Worm (Caenorhabditis elegans) whole organism, young adult: ENCODE measurements around the gene srsy-2.

Experiments
- C06A6.2 ChIP-seq: fragments of 200-800 bp; sonication (Bioruptor generic); conservative IDR thresholded peaks from 2 replicates; pipeline ENCODE4 v1.3.6; 2022; ENCODE audit warnings: missing genetic modification characterization, missing compliant biosample characterization
- F49E8.2 ChIP-seq: sonication (generic microtip); optimal IDR thresholded peaks from 3 replicates; lab custom pipeline; 2017; ENCODE audit warnings: missing genetic modification characterization, mild to moderate bottlenecking, missing compliant biosample characterization, antibody characterized with exemption, moderate library complexity; ENCODE audit not compliant: insufficient read depth
- F55B11.4 ChIP-seq: sonication (generic microtip); optimal IDR thresholded peaks from 2 replicates; lab custom pipeline; 2016; ENCODE audit warnings: missing compliant biosample characterization, missing genetic modification characterization, borderline replicate concordance; ENCODE audit not compliant: insufficient read depth
- ama-1 ChIP-seq, 3 experiments: fragments of 150-350 bp in 1 of 3; sonication (generic microtip) in 2 of 3; optimal IDR thresholded peaks; 2 replicates each; lab custom pipeline; 2014 to 2018; ENCODE audit warnings: missing biosample characterization in 2 of 3, missing genetic modification characterization in 2 of 3, missing genetic modification reagents in 2 of 3
- ets-4 ChIP-seq: fragments of 200-800 bp; sonication (Bioruptor generic); optimal IDR thresholded peaks from 2 replicates; lab custom pipeline; 2018; ENCODE audit warnings: mild to moderate bottlenecking, missing genetic modification characterization, missing compliant biosample characterization
- fkh-3 ChIP-seq: sonication (generic microtip); optimal IDR thresholded peaks from 2 replicates; lab custom pipeline; 2016; ENCODE audit warnings: mild to moderate bottlenecking, missing genetic modification characterization, missing compliant biosample characterization
- hmg-1.2 ChIP-seq: fragments of 200-800 bp; sonication (Bioruptor generic); IDR thresholded peaks from 2 replicates; pipeline ENCODE4 v1.3.6; 2022; ENCODE audit warnings: missing genetic modification reagents, missing genetic modification characterization, missing compliant biosample characterization
- let-526 ChIP-seq: fragments of 200-800 bp; sonication (Bioruptor generic); IDR thresholded peaks from 2 replicates; pipeline ENCODE4 v1.3.6; 2022; ENCODE audit warnings: missing genetic modification reagents, missing genetic modification characterization, missing compliant biosample characterization
- pha-4 ChIP-seq: fragments of 150-350 bp; sonication (generic microtip); optimal IDR thresholded peaks from 2 replicates; lab custom pipeline; 2014; ENCODE audit warnings: missing biosample characterization, missing genetic modification reagents, missing genetic modification characterization
- snpc-3.4 ChIP-seq: sonication (generic microtip); optimal IDR thresholded peaks from 2 replicates; lab custom pipeline; 2017; ENCODE audit warnings: missing genetic modification characterization, mild to moderate bottlenecking, missing compliant biosample characterization, antibody characterized with exemption, moderate library complexity, missing genotype, missing genetic modification reagents

- TF ChIP-seq F55B11.4 (tag; lab: Kevin White, UChicago): no peak
- TF ChIP-seq F49E8.2: no peak
- no peak for TF ChIP-seq hmg-1.2 (GFP tag; lab: Robert Waterston, UW)
- no peak for TF ChIP-seq snpc-3.4 (tag; lab: Kevin White, UChicago)
- no peak for TF ChIP-seq pha-4 (tag; lab: Kevin White, UChicago)
- no peak for TF ChIP-seq ets-4 (GFP tag; lab: Kevin White, UChicago)
- no peak for TF ChIP-seq fkh-3 (tag; lab: Kevin White, UChicago)
- TF ChIP-seq ama-1 (optimal IDR thresholded peaks at IDR 0.05; lab: Kevin White, UChicago): no peak
- TF ChIP-seq ama-1 (GFP tag; optimal IDR thresholded peaks at IDR 0.05; lab: Kevin White, UChicago): no peak
- TF ChIP-seq let-526 (GFP tag; lab: Robert Waterston, UW): no peak
- no peak for TF ChIP-seq C06A6.2 (GFP tag; lab: Robert Waterston, UW)
Observed at ce11 chrII:6219346-6219745, 7.5 kb downstream of the srsy-2 start, which contains the start of gene mks-2.
